Fruit fly (Drosophila melanogaster): Measurements from ENCODE around the gene RhoGEF3.

The RhoGEF3 gene

dm6 chr3L:329153-329698 lies 52.0 kb downstream of the RhoGEF3 start (continued):
- TF ChIP-seq mld (GFP tag; IDR thresholded peaks at IDR 0.05; ENCODE audit: partially characterized antibody) (no peak), CG8290 (GFP tag; optimal IDR thresholded peaks at IDR 0.05) (peak; percentile 16), CG8290 (tag; optimal IDR thresholded peaks at IDR 0.05) (peak in 1 of 2 experiments; percentile 9), CG8388 (GFP tag; optimal IDR thresholded peaks at IDR 0.05) (peak; percentile 86), gfzf (GFP tag; optimal IDR thresholded peaks at IDR 0.05) (peak; percentile 64), B-H2 (GFP tag; optimal IDR thresholded peaks at IDR 0.05) (peak; percentile 24), CG8944 (GFP tag; optimal IDR thresholded peaks at IDR 0.05) (no peak), HLH4C (GFP tag; IDR thresholded peaks at IDR 0.05; ENCODE audit: partially characterized antibody) (peak; percentile 22; the same call in 1 of the 3 replicates), Dp (GFP tag; optimal IDR thresholded peaks at IDR 0.05) (peak; percentile 57), CG13287 (GFP tag; IDR thresholded peaks at IDR 0.05; ENCODE audit: partially characterized antibody) (peak; percentile 73), unc-4 (GFP tag; IDR thresholded peaks at IDR 0.05; ENCODE audit: partially characterized antibody) (peak; percentile 67), caup (GFP tag; optimal IDR thresholded peaks at IDR 0.05; ENCODE audit: severe bottlenecking) (peak; percentile 63), vvl (GFP tag; IDR thresholded peaks at IDR 0.05) (0 out of 2 replicates have a peak, but pooled peaks have one; percentile 19), ranshi (GFP tag; IDR thresholded peaks at IDR 0.05) (no peak), Doc2 (GFP tag; IDR thresholded peaks at IDR 0.05) (no peak), CG4424 (GFP tag; optimal IDR thresholded peaks at IDR 0.05) (peak; percentile 21), nmo (GFP tag; optimal IDR thresholded peaks at IDR 0.05) (peak; percentile 5), Fer2 (tag; optimal IDR thresholded peaks at IDR 0.05) (peak; percentile 3), tna (GFP tag; IDR thresholded peaks at IDR 0.05; ENCODE audit: partially characterized antibody) (peak; percentile 17; the same call in 1 of the 2 replicates), CG14667 (GFP tag; IDR thresholded peaks at IDR 0.05) (no peak), Dll (GFP tag; IDR thresholded peaks at IDR 0.05; ENCODE audit: partially characterized antibody) (peak; percentile 63; the same call in 1 of the 4 replicates), MTF-1 (GFP tag; optimal IDR thresholded peaks at IDR 0.05; ENCODE audit: borderline replicate concordance) (peak; percentile 17), Hr78 (GFP tag; optimal IDR thresholded peaks at IDR 0.05) (no peak), CG15269 (tag; optimal IDR thresholded peaks at IDR 0.05) (no peak), Dek (tag; optimal IDR thresholded peaks at IDR 0.05) (no peak), CG2116 (GFP tag; optimal IDR thresholded peaks at IDR 0.05) (peak; percentile 57), unpg (GFP tag; optimal IDR thresholded peaks at IDR 0.05) (peak; percentile 19), salm (tag; optimal IDR thresholded peaks at IDR 0.05) (peak; percentile 18), Bgb (GFP tag; IDR thresholded peaks at IDR 0.05; ENCODE audit: partially characterized antibody) (peak; percentile 42; the same call in 1 of the 2 replicates), CG13424 (tag; optimal IDR thresholded peaks at IDR 0.05) (no peak), pb (GFP tag; optimal IDR thresholded peaks at IDR 0.05) (no peak), Sry-δ (GFP tag; optimal IDR thresholded peaks at IDR 0.05) (peak; percentile 41), Ets65A (GFP tag) (peak; percentile 85), sens (GFP tag) (peak; percentile 3), knrl (GFP tag; IDR thresholded peaks at IDR 0.05; ENCODE audit: partially characterized antibody) (peak; percentile 42; the same call in 2 of the 3 replicates), CG4282 (GFP tag; optimal IDR thresholded peaks at IDR 0.05) (no peak), CG10543 (GFP tag; optimal IDR thresholded peaks at IDR 0.05) (peak; percentile 9), Ada2b (GFP tag; IDR thresholded peaks at IDR 0.05) (no peak), wek (GFP tag; optimal IDR thresholded peaks at IDR 0.05) (no peak), lab (GFP tag; optimal IDR thresholded peaks at IDR 0.05) (no peak), trh (GFP tag; optimal IDR thresholded peaks at IDR 0.05) (no peak), CrebB (tag; optimal IDR thresholded peaks at IDR 0.05) (no peak), odd (GFP tag; optimal IDR thresholded peaks at IDR 0.05) (no peak), PHDP (tag; optimal IDR thresholded peaks at IDR 0.05) (peak; percentile 19), Fer3 (tag; optimal IDR thresholded peaks at IDR 0.05) (peak; percentile 26), nom (GFP tag; optimal IDR thresholded peaks at IDR 0.05) (peak; percentile 14), NfI (GFP tag; optimal IDR thresholded peaks at IDR 0.05) (peak; percentile 43), E2f2 (GFP tag; IDR thresholded peaks at IDR 0.05) (peak; percentile 59)

Measured in whole organism, embryonic.